Fruit fly (Drosophila melanogaster) whole organism, embryonic: ENCODE data around the gene pbl.

Experiments used
- Ada2b ChIP-seq: fragments of 200-800 bp; sonication (Bioruptor generic); IDR thresholded peaks from 2 replicates; pipeline ENCODE4 v1.3.6; 2022; ENCODE audit warnings: missing biosample characterization, missing genetic modification characterization
- Bgb ChIP-seq: fragments of 200-800 bp; sonication (Bioruptor generic); IDR thresholded peaks from 2 replicates; pipeline ENCODE4 v1.3.6; 2022; ENCODE audit warnings: missing biosample characterization, missing genetic modification characterization; ENCODE audit not compliant: partially characterized antibody
- CG10959 ChIP-seq: fragments of 200-800 bp; sonication (Bioruptor generic); IDR thresholded peaks from 2 replicates; pipeline ENCODE4 v1.3.6; 2022; ENCODE audit warnings: missing biosample characterization, missing genetic modification characterization
- CG11247 ChIP-seq: fragments of 200-800 bp; sonication (Bioruptor generic); IDR thresholded peaks from 2 replicates; pipeline ENCODE4 v1.3.6; 2022; ENCODE audit warnings: missing biosample characterization, missing genetic modification characterization
- CG12219 ChIP-seq: fragments of 200-800 bp; sonication (Bioruptor generic); optimal IDR thresholded peaks from 3 replicates; lab custom pipeline; 2018; ENCODE audit warnings: missing biosample characterization, mild to moderate bottlenecking, missing genetic modification characterization
- CG12391 ChIP-seq: fragments of 200-800 bp; sonication (Bioruptor generic); optimal IDR thresholded peaks from 3 replicates; lab custom pipeline; 2018; ENCODE audit warnings: missing biosample characterization, mild to moderate bottlenecking, missing genetic modification characterization, moderate library complexity
- CG14014 ChIP-seq: fragments of 200-800 bp; sonication (Bioruptor generic); IDR thresholded peaks from 2 replicates; pipeline ENCODE4 v1.3.6; 2022; ENCODE audit warnings: missing biosample characterization, missing genetic modification characterization
- CG14860 ChIP-seq: fragments of 200-800 bp; sonication (Bioruptor generic); IDR thresholded peaks from 3 replicates; pipeline ENCODE4 v1.3.6; 2022; ENCODE audit warnings: missing biosample characterization, missing genetic modification characterization; ENCODE audit not compliant: partially characterized antibody
- CG1602 ChIP-seq: fragments of 200-800 bp; sonication (Bioruptor generic); optimal IDR thresholded peaks from 3 replicates; lab custom pipeline; 2016; ENCODE audit warnings: missing biosample characterization, missing genetic modification characterization
- CG17912 ChIP-seq: fragments of 200-800 bp; sonication (Bioruptor generic); optimal IDR thresholded peaks from 2 replicates; lab custom pipeline; 2018; ENCODE audit warnings: missing biosample characterization, mild to moderate bottlenecking, missing genetic modification characterization
- CG18599 ChIP-seq: fragments of 200-800 bp; sonication (Bioruptor generic); optimal IDR thresholded peaks from 3 replicates; lab custom pipeline; 2017; ENCODE audit warnings: missing biosample characterization, missing genetic modification characterization, mild to moderate bottlenecking, moderate library complexity, missing genetic modification reagents
- CG2116 ChIP-seq: fragments of 200-800 bp; sonication (Bioruptor generic); optimal IDR thresholded peaks from 3 replicates; lab custom pipeline; 2018; ENCODE audit warnings: missing biosample characterization, mild to moderate bottlenecking, missing genetic modification characterization
- CG33213 ChIP-seq: fragments of 200-800 bp; sonication (Bioruptor generic); optimal IDR thresholded peaks from 3 replicates; lab custom pipeline; 2016; ENCODE audit warnings: missing biosample characterization, missing genetic modification characterization
- CG42726 ChIP-seq: fragments of 200-800 bp; sonication (Bioruptor generic); IDR thresholded peaks from 2 replicates; pipeline ENCODE4 v1.3.6; 2022; ENCODE audit warnings: missing biosample characterization, missing genetic modification characterization; ENCODE audit not compliant: partially characterized antibody
- CG6254 ChIP-seq: fragments of 200-800 bp; sonication (Bioruptor generic); optimal IDR thresholded peaks from 3 replicates; lab custom pipeline; 2017; ENCODE audit warnings: mild to moderate bottlenecking, missing biosample characterization, missing genetic modification reagents, missing genetic modification characterization
- CG7745 ChIP-seq: fragments of 200-800 bp; sonication (Bioruptor generic); optimal IDR thresholded peaks from 2 replicates; lab custom pipeline; 2018; ENCODE audit warnings: missing biosample characterization, mild to moderate bottlenecking, missing genetic modification characterization, moderate library complexity
- CG7839 ChIP-seq: fragments of 200-800 bp; sonication (Bioruptor generic); optimal IDR thresholded peaks from 3 replicates; lab custom pipeline; 2018; ENCODE audit warnings: missing biosample characterization, mild to moderate bottlenecking, missing genetic modification characterization, moderate library complexity
- CrebB ChIP-seq: fragments of 200-800 bp; sonication (Bioruptor generic); optimal IDR thresholded peaks from 3 replicates; lab custom pipeline; 2018; ENCODE audit warnings: missing biosample characterization, mild to moderate bottlenecking, missing genetic modification characterization
- D ChIP-seq, 2 experiments: fragments of 200-800 bp in 1 of 2; fragments of >200 bp in 1 of 2; sonication (Bioruptor generic) in 1 of 2; optimal IDR thresholded peaks; 2 replicates in 1 of 2; 3 replicates in 1 of 2; lab custom pipeline; 2017; ENCODE audit warnings: mild to moderate bottlenecking in 1 of 2, missing biosample characterization in 1 of 2, missing genetic modification characterization in 1 of 2, missing genetic modification reagents in 1 of 2
- Eip74EF ChIP-seq, 2 experiments: fragments of 200-800 bp in 1 of 2; fragments of >200 bp in 1 of 2; sonication (Bioruptor generic) in 1 of 2; optimal IDR thresholded peaks; 2 replicates each; lab custom pipeline; 2017 to 2019; ENCODE audit warnings: missing biosample characterization in 2 of 2, missing genetic modification characterization in 2 of 2, mild to moderate bottlenecking in 1 of 2, moderate library complexity in 1 of 2
- Gug ChIP-seq: fragments of 200-800 bp; sonication (Bioruptor generic); IDR thresholded peaks from 4 replicates; pipeline ENCODE4 v1.3.6; 2022; ENCODE audit warnings: missing biosample characterization, missing genetic modification characterization
- HmgZ ChIP-seq: fragments of 200-800 bp; sonication (Bioruptor generic); optimal IDR thresholded peaks from 2 replicates; lab custom pipeline; 2018; ENCODE audit warnings: missing biosample characterization, mild to moderate bottlenecking, missing genetic modification characterization
- Hsf ChIP-seq: fragments of 200-800 bp; sonication (Bioruptor generic); optimal IDR thresholded peaks from 3 replicates; lab custom pipeline; 2016; ENCODE audit warnings: missing biosample characterization, missing genetic modification characterization
- MESR4 ChIP-seq: fragments of 200-800 bp; sonication (Bioruptor generic); optimal IDR thresholded peaks from 2 replicates; lab custom pipeline; 2018; ENCODE audit warnings: missing biosample characterization, mild to moderate bottlenecking, missing genetic modification characterization, moderate library complexity
- Poxn ChIP-seq: fragments of 200-800 bp; sonication (Bioruptor generic); IDR thresholded peaks from 2 replicates; pipeline ENCODE4 v1.3.6; 2022; ENCODE audit warnings: missing biosample characterization, missing genetic modification characterization
- Rfx ChIP-seq: fragments of 200-800 bp; sonication (Bioruptor generic); IDR thresholded peaks from 2 replicates; pipeline ENCODE4 v1.3.6; 2022; ENCODE audit warnings: missing biosample characterization, missing genetic modification characterization
- Side ChIP-seq: fragments of 200-800 bp; sonication (Bioruptor generic); optimal IDR thresholded peaks from 2 replicates; lab custom pipeline; 2016; ENCODE audit warnings: missing biosample characterization, missing genetic modification characterization
- Sin3A ChIP-seq: fragments of >200 bp; optimal IDR thresholded peaks from 2 replicates; lab custom pipeline; 2018
- Sox100B ChIP-seq: fragments of 200-800 bp; sonication (Bioruptor generic); optimal IDR thresholded peaks from 3 replicates; lab custom pipeline; 2018; ENCODE audit warnings: missing biosample characterization, mild to moderate bottlenecking, missing genetic modification characterization
- Sry-β ChIP-seq: fragments of 200-800 bp; sonication (Bioruptor generic); optimal IDR thresholded peaks from 2 replicates; lab custom pipeline; 2018; ENCODE audit warnings: missing biosample characterization, mild to moderate bottlenecking, missing genetic modification characterization, moderate library complexity
- ac ChIP-seq: fragments of 200-800 bp; sonication (Bioruptor generic); optimal IDR thresholded peaks from 3 replicates; lab custom pipeline; 2017; ENCODE audit warnings: missing biosample characterization, mild to moderate bottlenecking, missing genetic modification characterization
- ase ChIP-seq: fragments of 200-800 bp; sonication (Bioruptor generic); IDR thresholded peaks from 3 replicates; pipeline ENCODE4 v1.3.6; 2022; ENCODE audit warnings: missing biosample characterization, missing genetic modification characterization
- bowl ChIP-seq: fragments of 200-800 bp; sonication (Bioruptor generic); IDR thresholded peaks from 2 replicates; pipeline ENCODE4 v1.3.6; 2022; ENCODE audit warnings: missing biosample characterization, missing genetic modification characterization
- bsh ChIP-seq, 2 experiments: fragments of 200-800 bp; sonication (Bioruptor generic); optimal IDR thresholded peaks; 2 replicates each; lab custom pipeline; 2017 to 2018; ENCODE audit warnings: mild to moderate bottlenecking in 2 of 2, missing biosample characterization in 2 of 2, missing genetic modification characterization in 2 of 2, moderate library complexity in 1 of 2
- crc ChIP-seq: fragments of 200-800 bp; sonication (Bioruptor generic); optimal IDR thresholded peaks from 2 replicates; lab custom pipeline; 2016; ENCODE audit warnings: missing biosample characterization, missing genetic modification characterization
- dati ChIP-seq: fragments of 200-800 bp; sonication (Bioruptor generic); IDR thresholded peaks from 2 replicates; pipeline ENCODE4 v1.3.6; 2022; ENCODE audit warnings: missing biosample characterization, missing genetic modification characterization
- disco-r ChIP-seq: fragments of 200-800 bp; sonication (Bioruptor generic); optimal IDR thresholded peaks from 2 replicates; lab custom pipeline; 2016; ENCODE audit warnings: missing biosample characterization, missing genetic modification characterization
- dm ChIP-seq: fragments of 200-800 bp; sonication (Bioruptor generic); optimal IDR thresholded peaks from 3 replicates; lab custom pipeline; 2016; ENCODE audit warnings: missing biosample characterization, missing genetic modification characterization
- lola ChIP-seq, 3 experiments: fragments of >200 bp in 2 of 3; fragments of 200-800 bp in 1 of 3; sonication (Bioruptor generic) in 1 of 3; optimal IDR thresholded peaks; 2 replicates each; lab custom pipeline; 2017 to 2019; ENCODE audit warnings: missing biosample characterization in 3 of 3, missing genetic modification characterization in 3 of 3, mild to moderate bottlenecking in 1 of 3, moderate library complexity in 1 of 3
- oc ChIP-seq: fragments of 200-800 bp; sonication (Bioruptor generic); optimal IDR thresholded peaks from 2 replicates; lab custom pipeline; 2018; ENCODE audit warnings: missing biosample characterization, mild to moderate bottlenecking, missing genetic modification characterization, moderate library complexity
- pho ChIP-seq: fragments of 200-800 bp; sonication (Bioruptor generic); optimal IDR thresholded peaks from 2 replicates; lab custom pipeline; 2016; ENCODE audit warnings: missing biosample characterization, missing genetic modification characterization
- phol ChIP-seq: fragments of 200-800 bp; sonication (Bioruptor generic); optimal IDR thresholded peaks from 3 replicates; lab custom pipeline; 2018; ENCODE audit warnings: missing biosample characterization, mild to moderate bottlenecking, missing genetic modification characterization, moderate library complexity
- run ChIP-seq: fragments of 200-800 bp; sonication (Bioruptor generic); optimal IDR thresholded peaks from 3 replicates; lab custom pipeline; 2018; ENCODE audit warnings: missing biosample characterization, mild to moderate bottlenecking, missing genetic modification characterization
- seq ChIP-seq: fragments of 200-800 bp; sonication (Bioruptor generic); IDR thresholded peaks from 2 replicates; pipeline ENCODE4 v1.3.6; 2022; ENCODE audit warnings: missing biosample characterization, missing genetic modification characterization
- sug ChIP-seq: fragments of 200-800 bp; optimal IDR thresholded peaks from 2 replicates; lab custom pipeline; 2019; ENCODE audit warnings: missing biosample characterization, mild to moderate bottlenecking, missing genetic modification characterization, moderate library complexity
- tap ChIP-seq: fragments of 200-800 bp; optimal IDR thresholded peaks from 3 replicates; lab custom pipeline; 2019; ENCODE audit warnings: missing biosample characterization, mild to moderate bottlenecking, missing genetic modification characterization, moderate library complexity
- twi ChIP-seq: fragments of 200-800 bp; optimal IDR thresholded peaks from 2 replicates; lab custom pipeline; 2019; ENCODE audit warnings: missing biosample characterization, mild to moderate bottlenecking, missing genetic modification characterization, moderate library complexity
- unpg ChIP-seq: fragments of 200-800 bp; sonication (Bioruptor generic); optimal IDR thresholded peaks from 3 replicates; lab custom pipeline; 2018; ENCODE audit warnings: missing biosample characterization, mild to moderate bottlenecking, missing genetic modification characterization, moderate library complexity
- zen2 ChIP-seq: fragments of 200-800 bp; sonication (Bioruptor generic); IDR thresholded peaks from 3 replicates; pipeline ENCODE4 v1.3.6; 2022; ENCODE audit warnings: missing biosample characterization, missing genetic modification characterization; ENCODE audit not compliant: partially characterized antibody

pbl gene

dm6 chr3L:7868581-7869236 is 43.0 kb downstream of the pbl start, which contains the start of gene CG32365 (continued):
- TF ChIP-seq CG42726 (GFP tag; lab: Robert Waterston, UW) (no peak), CG11247 (no peak), HmgZ (peak; percentile 23), CG18599 (GFP tag; lab: Kevin White, UChicago) (no peak), Eip74EF (GFP tag; optimal IDR thresholded peaks at IDR 0.05; lab: Kevin White, UChicago) (no peak), phol (tag; lab: Kevin White, UChicago) (no peak), Side (GFP tag; lab: Kevin White, UChicago) (no peak), CG17912 (GFP tag; lab: Kevin White, UChicago) (no peak), ac (GFP tag; lab: Kevin White, UChicago) (no peak), ase (GFP tag; lab: Robert Waterston, UW) (0 out of 3 replicates have a peak, but pooled peaks have one; percentile 17), Sry-β (GFP tag; lab: Kevin White, UChicago) (no peak), run (tag; lab: Kevin White, UChicago) (no peak), dati (no peak), CG14014 (GFP tag; lab: Robert Waterston, UW) (no peak), Gug (GFP tag; lab: Robert Waterston, UW) (no peak), Sox100B (GFP tag; lab: Kevin White, UChicago) (no peak), Sin3A (lab: Kevin White, UChicago) (no peak), Poxn (GFP tag; lab: Robert Waterston, UW) (no peak), crc (no peak), Hsf (GFP tag; lab: Kevin White, UChicago) (no peak), MESR4 (no peak), pho (GFP tag; lab: Kevin White, UChicago) (no peak), CG2116 (GFP tag; lab: Kevin White, UChicago) (no peak), disco-r (GFP tag; lab: Kevin White, UChicago) (no peak), tap (tag; lab: Kevin White, UChicago) (peak; percentile 32), CG33213 (GFP tag; lab: Kevin White, UChicago) (no peak), bsh (GFP tag; optimal IDR thresholded peaks at IDR 0.05; lab: Kevin White, UChicago) (no peak), twi (tag; lab: Kevin White, UChicago) (no peak), CG6254 (GFP tag; lab: Kevin White, UChicago) (peak; percentile 99), zen2 (no peak), CG7839 (tag; lab: Kevin White, UChicago) (peak; percentile 4), CG1602 (GFP tag; lab: Kevin White, UChicago) (no peak), CG14860 (GFP tag; lab: Robert Waterston, UW) (no peak), CG12219 (GFP tag; lab: Kevin White, UChicago) (peak; percentile 28), Rfx (GFP tag; lab: Robert Waterston, UW) (peak; percentile 68), CG12391 (tag; lab: Kevin White, UChicago) (peak; percentile 3), oc (no peak), dm (GFP tag; lab: Kevin White, UChicago) (no peak), CG7745 (tag; lab: Kevin White, UChicago) (no peak), CrebB (tag; lab: Kevin White, UChicago) (peak; percentile 46), bowl (GFP tag; lab: Robert Waterston, UW) (no peak), unpg (GFP tag; lab: Kevin White, UChicago) (peak; percentile 35), Ada2b (no peak), CG10959 (GFP tag; lab: Robert Waterston, UW) (no peak), D (optimal IDR thresholded peaks at IDR 0.05; lab: Kevin White, UChicago) (no peak), D (GFP tag; optimal IDR thresholded peaks at IDR 0.05; lab: Kevin White, UChicago) (no peak), Bgb (peak; percentile 75), lola (GFP tag; optimal IDR thresholded peaks at IDR 0.05; lab: Kevin White, UChicago) (no peak), sug (tag; lab: Kevin White, UChicago) (peak; percentile 8), seq (GFP tag; lab: Robert Waterston, UW) (peak; percentile 22; the same call in 1 of the 2 replicates)
